Worm (Caenorhabditis elegans): ENCODE data around the gene tpst-1.

DNA sequence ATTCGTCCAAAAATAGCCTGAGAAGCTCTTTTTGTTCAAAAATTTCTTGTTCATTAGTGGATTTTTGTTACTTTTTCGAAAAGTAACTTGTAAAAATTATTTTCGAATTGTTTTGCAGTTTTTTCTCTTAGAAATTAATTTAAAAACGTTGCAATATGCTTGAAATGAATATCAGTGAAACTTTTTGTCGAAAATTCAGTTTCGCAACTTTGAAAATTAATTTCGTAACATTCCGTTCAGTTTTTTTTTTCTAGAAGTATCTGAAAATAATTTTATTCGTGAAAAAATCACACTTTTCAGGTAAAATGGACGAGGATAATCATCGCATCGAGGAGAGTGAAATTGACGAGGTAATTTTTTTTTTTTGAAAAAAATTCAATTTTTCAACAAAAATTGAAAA lies 53.1 kb downstream of the tpst-1 start, which contains the start of gene Y111B2A.12:
- TF ChIP-seq zag-1 (tag; optimal IDR thresholded peaks at IDR 0.05) = no peak
- no peak for TF ChIP-seq nhr-77 (tag; optimal IDR thresholded peaks at IDR 0.05)
- TF ChIP-seq crh-2 (tag; optimal IDR thresholded peaks at IDR 0.05) = no peak
- TF ChIP-seq fos-1 (tag; optimal IDR thresholded peaks at IDR 0.05) = no peak
- no peak for TF ChIP-seq lin-11 (tag; optimal IDR thresholded peaks at IDR 0.05)
- TF ChIP-seq R02D3.7 (tag; optimal IDR thresholded peaks at IDR 0.05) = no peak
- no peak for TF ChIP-seq aly-2 (tag; optimal IDR thresholded peaks at IDR 0.05)

Data from whole organism, L2 larva.